Fruit fly (Drosophila melanogaster): ENCODE results near the gene CG3088.

Gene CG3088

dm6 chr3L:9583388-9583787 is 17.7 kb downstream of the CG3088 start:
- TF ChIP-seq CG17801 (GFP tag; optimal IDR thresholded peaks at IDR 0.05; ENCODE audit: partially characterized antibody): no peak

DNA sequence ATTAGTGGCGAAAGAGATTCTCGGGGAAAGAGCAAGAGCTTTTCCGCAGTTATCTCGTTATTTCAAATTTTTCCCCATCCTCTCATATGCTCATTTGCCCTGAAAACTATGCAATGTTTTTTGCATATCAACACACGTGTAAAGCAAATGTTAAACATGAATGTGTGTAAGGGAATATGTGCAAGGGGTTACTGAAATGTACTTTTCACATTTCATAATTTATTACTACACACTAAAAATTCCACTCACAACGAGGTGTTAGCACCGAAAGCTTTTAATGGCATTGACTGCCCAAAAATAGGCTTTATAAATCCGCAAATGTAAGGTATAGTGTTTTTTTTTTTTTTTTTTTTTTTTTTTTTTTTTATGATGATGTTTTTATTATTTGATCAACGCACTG is 29.5 kb downstream of the CG3088 start:
- TF ChIP-seq CG17801 (GFP tag; optimal IDR thresholded peaks at IDR 0.05; ENCODE audit: partially characterized antibody): no peak

DNA sequence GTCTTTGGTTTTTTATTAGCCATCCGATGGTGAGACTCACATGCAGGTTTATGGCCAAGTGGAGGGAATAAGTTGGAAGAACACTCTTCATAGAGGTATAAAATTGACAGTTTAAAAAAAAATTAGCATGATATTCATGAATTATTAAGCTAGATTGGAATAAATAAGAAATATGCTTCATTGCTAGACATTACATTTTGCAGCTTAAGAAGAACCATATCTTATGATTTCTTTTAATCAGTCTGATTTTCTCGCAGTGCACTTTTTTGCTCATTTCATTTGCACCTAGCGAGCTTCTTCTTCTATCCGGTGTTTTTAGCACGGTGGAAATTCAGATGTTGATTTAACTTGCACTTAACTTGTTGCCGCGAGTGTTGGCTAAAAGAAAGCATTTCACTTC is 31.3 kb downstream of the CG3088 start:
- no peak for TF ChIP-seq CG17801 (GFP tag; optimal IDR thresholded peaks at IDR 0.05; ENCODE audit: partially characterized antibody)

- TF ChIP-seq CG17801 (GFP tag; optimal IDR thresholded peaks at IDR 0.05; ENCODE audit: partially characterized antibody): no peak
Observed at dm6 chr3L:9569194-9569593, 31.9 kb downstream of the CG3088 start.

DNA sequence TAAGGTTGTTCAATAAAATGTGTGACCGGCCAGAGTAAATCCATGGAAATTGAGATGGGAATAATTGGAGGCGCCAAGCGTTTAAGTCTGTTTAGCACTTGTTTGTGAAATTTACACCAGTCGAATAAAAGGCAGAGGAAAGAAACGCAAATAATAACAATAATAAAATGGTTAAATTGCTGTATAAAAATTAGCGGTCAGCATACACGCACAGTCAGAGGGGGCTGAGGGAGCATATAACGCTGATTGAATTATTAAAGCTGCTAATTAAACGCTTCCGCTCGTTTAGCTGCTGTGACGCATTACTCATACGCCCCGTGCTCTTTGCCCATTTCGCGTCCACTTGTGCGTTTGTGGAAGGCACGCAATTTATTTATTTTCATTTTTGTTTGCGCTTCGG is 33.4 kb downstream of the CG3088 start:
- no peak for TF ChIP-seq CG17801 (GFP tag; optimal IDR thresholded peaks at IDR 0.05; ENCODE audit: partially characterized antibody)

DNA sequence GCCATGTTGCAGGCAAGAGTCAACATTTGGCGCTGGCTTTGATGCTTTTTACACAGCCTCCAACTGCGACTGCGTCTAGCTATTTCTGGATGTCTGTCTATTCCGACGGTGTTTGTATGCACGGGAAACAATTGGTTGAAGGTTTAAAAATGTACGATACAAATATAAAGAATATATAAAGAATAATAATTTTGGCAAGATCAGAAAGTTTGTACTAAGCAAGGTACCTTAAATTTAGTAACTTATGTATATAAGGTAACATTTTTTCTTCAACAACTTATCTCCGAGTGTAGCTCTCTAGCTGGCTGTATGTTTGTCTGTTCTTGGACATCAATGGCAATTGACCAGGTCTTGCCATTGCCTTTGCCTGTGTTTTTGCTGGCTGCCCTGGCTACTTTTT is 34.3 kb downstream of the CG3088 start:
- no peak for TF ChIP-seq CG17801 (GFP tag; optimal IDR thresholded peaks at IDR 0.05; ENCODE audit: partially characterized antibody)

dm6 chr3L:9559040-9559439 is 42.1 kb downstream of the CG3088 start:
- TF ChIP-seq CG17801 (GFP tag; optimal IDR thresholded peaks at IDR 0.05; ENCODE audit: partially characterized antibody): no peak

- TF ChIP-seq CG17801 (GFP tag; optimal IDR thresholded peaks at IDR 0.05; ENCODE audit: partially characterized antibody): no peak
Observed at dm6 chr3L:9556666-9557065, 44.5 kb downstream of the CG3088 start.

DNA sequence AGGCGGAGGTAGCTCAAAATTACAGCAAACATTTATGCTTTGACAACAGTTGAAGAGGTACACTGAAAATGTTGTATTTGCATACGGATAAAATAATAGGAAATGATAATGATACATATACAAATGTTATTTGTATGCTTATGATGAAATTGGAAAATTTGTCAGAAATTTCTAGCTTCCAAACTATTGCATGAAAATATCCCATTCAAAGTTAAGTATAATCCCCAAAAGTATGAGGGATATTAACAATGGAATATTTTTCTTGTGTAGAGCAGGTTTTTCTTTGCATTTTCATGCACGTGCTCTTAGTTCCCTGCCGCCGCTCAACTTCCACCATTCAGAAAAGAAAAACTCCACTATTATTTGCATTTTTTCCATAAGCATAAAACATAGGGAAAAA is 46.1 kb downstream of the CG3088 start:
- no peak for TF ChIP-seq CG17801 (GFP tag; optimal IDR thresholded peaks at IDR 0.05; ENCODE audit: partially characterized antibody)

DNA sequence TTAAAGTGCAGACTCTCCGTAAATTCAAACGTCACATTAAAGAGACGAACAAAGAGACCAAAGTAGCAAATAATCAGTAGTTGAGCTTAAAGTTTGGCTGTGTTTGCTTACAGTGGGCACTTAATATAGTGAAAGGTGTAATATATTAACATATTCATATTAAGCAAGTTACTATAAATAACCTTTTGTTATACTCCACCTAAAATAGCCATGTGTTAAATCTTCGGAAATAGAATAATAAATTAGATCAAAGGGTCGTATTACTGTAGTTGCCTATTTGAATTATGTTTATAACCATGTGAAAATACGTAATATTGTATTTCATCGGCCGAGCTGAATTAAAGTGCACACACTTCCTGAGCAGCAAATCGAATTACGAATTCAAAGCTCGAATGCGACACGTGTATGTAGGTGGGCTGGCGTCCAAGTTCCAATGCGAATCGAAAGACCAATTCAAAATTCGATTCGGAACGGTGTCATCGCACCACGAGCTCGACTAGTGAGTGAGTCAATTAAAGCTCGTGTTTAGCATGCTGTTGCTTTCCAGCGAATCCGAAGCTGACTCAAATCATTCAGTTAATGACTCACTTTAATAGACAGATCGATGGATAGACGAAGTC is 48.8 kb downstream of the CG3088 start:
- peak; percentile 24 for TF ChIP-seq CG17801 (GFP tag; optimal IDR thresholded peaks at IDR 0.05; ENCODE audit: partially characterized antibody)

- no peak for TF ChIP-seq CG17801 (GFP tag; optimal IDR thresholded peaks at IDR 0.05; ENCODE audit: partially characterized antibody)
Observed at dm6 chr3L:9550873-9551580, 50.1 kb downstream of the CG3088 start.
